Fruit fly (Drosophila melanogaster) whole organism, embryonic: ENCODE measurements around the gene Jhbp7.
A peak's percentile ranks its signal among the peaks of the same experiment; 100 is the strongest.

Experiments
- CG10543 ChIP-seq: fragments of 200-800 bp; sonication (Bioruptor generic); optimal IDR thresholded peaks from 3 replicates; lab custom pipeline; 2017; ENCODE audit warnings: missing biosample characterization, mild to moderate bottlenecking, missing genetic modification characterization, moderate library complexity
- CG11093 ChIP-seq: fragments of 200-800 bp; sonication (Bioruptor generic); IDR thresholded peaks from 3 replicates; pipeline ENCODE4 v1.3.6; 2022; ENCODE audit warnings: missing biosample characterization, missing genetic modification characterization
- CG12219 ChIP-seq: fragments of 200-800 bp; sonication (Bioruptor generic); optimal IDR thresholded peaks from 3 replicates; lab custom pipeline; 2018; ENCODE audit warnings: missing biosample characterization, mild to moderate bottlenecking, missing genetic modification characterization
- CG14441 ChIP-seq: fragments of 200-800 bp; sonication (Bioruptor generic); IDR thresholded peaks from 2 replicates; pipeline ENCODE4 v1.3.6; 2022; ENCODE audit warnings: missing biosample characterization, missing genetic modification characterization
- CG14667 ChIP-seq: fragments of 200-800 bp; sonication (Bioruptor generic); IDR thresholded peaks from 2 replicates; pipeline ENCODE4 v1.3.6; 2022; ENCODE audit warnings: missing biosample characterization, missing genetic modification characterization
- CG14860 ChIP-seq: fragments of 200-800 bp; sonication (Bioruptor generic); IDR thresholded peaks from 3 replicates; pipeline ENCODE4 v1.3.6; 2022; ENCODE audit warnings: missing biosample characterization, missing genetic modification characterization; ENCODE audit not compliant: partially characterized antibody
- CG15514 ChIP-seq: fragments of 200-800 bp; sonication (Bioruptor generic); optimal IDR thresholded peaks from 3 replicates; lab custom pipeline; 2017; ENCODE audit warnings: missing biosample characterization, missing genetic modification characterization, mild to moderate bottlenecking, moderate library complexity, missing genetic modification reagents
- CG15696 ChIP-seq: fragments of 200-800 bp; sonication (Bioruptor generic); optimal IDR thresholded peaks from 2 replicates; lab custom pipeline; 2019; ENCODE audit warnings: missing biosample characterization, mild to moderate bottlenecking, missing genetic modification characterization, moderate library complexity
- CG17802 ChIP-seq: fragments of 200-800 bp; sonication (Bioruptor generic); optimal IDR thresholded peaks from 2 replicates; lab custom pipeline; 2018; ENCODE audit warnings: missing biosample characterization, mild to moderate bottlenecking, missing genetic modification characterization, moderate library complexity
- CG1792 ChIP-seq: fragments of 200-800 bp; sonication (Bioruptor generic); optimal IDR thresholded peaks from 2 replicates; lab custom pipeline; 2016; ENCODE audit warnings: missing biosample characterization, missing genetic modification characterization
- CG31224 ChIP-seq: fragments of 200-800 bp; sonication (Bioruptor generic); IDR thresholded peaks from 2 replicates; pipeline ENCODE4 v1.3.6; 2022; ENCODE audit warnings: missing biosample characterization, missing genetic modification characterization
- CG32532 ChIP-seq: fragments of 200-800 bp; sonication (Bioruptor generic); IDR thresholded peaks from 2 replicates; pipeline ENCODE4 v1.3.6; 2022; ENCODE audit warnings: missing biosample characterization, missing genetic modification characterization
- CG4360 ChIP-seq: fragments of 200-800 bp; sonication (Bioruptor generic); IDR thresholded peaks from 2 replicates; pipeline ENCODE4 v1.3.6; 2022; ENCODE audit warnings: missing biosample characterization, missing genetic modification characterization
- CG4707 ChIP-seq: fragments of 200-800 bp; sonication (Bioruptor generic); optimal IDR thresholded peaks from 2 replicates; lab custom pipeline; 2018; ENCODE audit warnings: missing biosample characterization, mild to moderate bottlenecking, missing genetic modification characterization, moderate library complexity
- CG6689 ChIP-seq: fragments of 200-800 bp; sonication (Bioruptor generic); IDR thresholded peaks from 2 replicates; pipeline ENCODE4 v1.3.6; 2022; ENCODE audit warnings: missing biosample characterization, missing genetic modification characterization
- CG7786 ChIP-seq: fragments of 200-800 bp; sonication (Bioruptor generic); optimal IDR thresholded peaks from 2 replicates; lab custom pipeline; 2016; ENCODE audit warnings: missing biosample characterization, missing genetic modification characterization
- Deaf1 ChIP-seq: fragments of 200-800 bp; optimal IDR thresholded peaks from 3 replicates; lab custom pipeline; 2019; ENCODE audit warnings: missing biosample characterization, mild to moderate bottlenecking, missing genetic modification characterization, moderate library complexity
- Dp ChIP-seq: fragments of 200-800 bp; sonication (Bioruptor generic); optimal IDR thresholded peaks from 2 replicates; lab custom pipeline; 2018; ENCODE audit warnings: missing biosample characterization, mild to moderate bottlenecking, missing genetic modification characterization, moderate library complexity
- Dref ChIP-seq: fragments of 200-800 bp; sonication (Bioruptor generic); IDR thresholded peaks from 2 replicates; pipeline ENCODE4 v1.3.6; 2022; ENCODE audit warnings: missing biosample characterization, missing genetic modification characterization
- Ets65A ChIP-seq: fragments of 200-800 bp; sonication (Bioruptor generic); peaks from one replicate; lab custom pipeline; 2016; ENCODE audit warnings: missing biosample characterization, missing genetic modification characterization
- Gug ChIP-seq: fragments of 200-800 bp; sonication (Bioruptor generic); IDR thresholded peaks from 4 replicates; pipeline ENCODE4 v1.3.6; 2022; ENCODE audit warnings: missing biosample characterization, missing genetic modification characterization
- HLH4C ChIP-seq: fragments of 200-800 bp; sonication (Bioruptor generic); IDR thresholded peaks from 3 replicates; pipeline ENCODE4 v1.3.6; 2022; ENCODE audit warnings: missing biosample characterization, missing genetic modification characterization; ENCODE audit not compliant: partially characterized antibody
- HLH54F ChIP-seq: fragments of 200-800 bp; sonication (Bioruptor generic); optimal IDR thresholded peaks from 3 replicates; lab custom pipeline; 2016; ENCODE audit warnings: missing biosample characterization, missing genetic modification characterization
- Hr39 ChIP-seq: fragments of >200 bp; optimal IDR thresholded peaks from 2 replicates; lab custom pipeline; 2017
- Med ChIP-seq: fragments of 200-800 bp; sonication (Bioruptor generic); peaks from one replicate; lab custom pipeline; 2016; ENCODE audit warnings: missing biosample characterization, missing genetic modification characterization, mild to moderate bottlenecking, inconsistent platforms, moderate library complexity
- NK7.1 ChIP-seq: fragments of 200-800 bp; sonication (Bioruptor generic); optimal IDR thresholded peaks from 3 replicates; lab custom pipeline; 2016; ENCODE audit warnings: missing biosample characterization, missing genetic modification characterization
- Nf-YB ChIP-seq: fragments of 200-800 bp; sonication (Bioruptor generic); optimal IDR thresholded peaks from 3 replicates; lab custom pipeline; 2019; ENCODE audit warnings: missing biosample characterization, mild to moderate bottlenecking, missing genetic modification characterization, moderate library complexity
- Nf-YC ChIP-seq: fragments of 200-800 bp; optimal IDR thresholded peaks from 3 replicates; lab custom pipeline; 2019; ENCODE audit warnings: missing biosample characterization, mild to moderate bottlenecking, missing genetic modification characterization, moderate library complexity
- NfI ChIP-seq: fragments of 200-800 bp; sonication (Bioruptor generic); optimal IDR thresholded peaks from 3 replicates; lab custom pipeline; 2018; ENCODE audit warnings: missing biosample characterization, mild to moderate bottlenecking, missing genetic modification characterization, moderate library complexity
- Oli ChIP-seq: fragments of 200-800 bp; sonication (Bioruptor generic); optimal IDR thresholded peaks from 2 replicates; lab custom pipeline; 2018; ENCODE audit warnings: missing biosample characterization, mild to moderate bottlenecking, missing genetic modification characterization, moderate library complexity
- PHDP ChIP-seq: fragments of 200-800 bp; sonication (Bioruptor generic); optimal IDR thresholded peaks from 3 replicates; lab custom pipeline; 2018; ENCODE audit warnings: missing biosample characterization, mild to moderate bottlenecking, missing genetic modification characterization, moderate library complexity
- bowl ChIP-seq: fragments of 200-800 bp; sonication (Bioruptor generic); IDR thresholded peaks from 2 replicates; pipeline ENCODE4 v1.3.6; 2022; ENCODE audit warnings: missing biosample characterization, missing genetic modification characterization
- ci ChIP-seq: fragments of 200-800 bp; sonication (Bioruptor generic); IDR thresholded peaks from 3 replicates; pipeline ENCODE4 v1.3.6; 2022; ENCODE audit warnings: missing biosample characterization, missing genetic modification characterization
- da ChIP-seq: fragments of 200-800 bp; sonication (Bioruptor generic); optimal IDR thresholded peaks from 2 replicates; lab custom pipeline; 2016; ENCODE audit warnings: missing biosample characterization, missing genetic modification characterization
- dimm ChIP-seq: fragments of 200-800 bp; sonication (Bioruptor generic); IDR thresholded peaks from 2 replicates; pipeline ENCODE4 v1.3.6; 2022; ENCODE audit warnings: missing biosample characterization, missing genetic modification characterization
- emc ChIP-seq: fragments of 200-800 bp; sonication (Bioruptor generic); optimal IDR thresholded peaks from 2 replicates; lab custom pipeline; 2016; ENCODE audit warnings: missing biosample characterization, missing genetic modification characterization
- eyg ChIP-seq: fragments of 200-800 bp; sonication (Bioruptor generic); optimal IDR thresholded peaks from 3 replicates; lab custom pipeline; 2016; ENCODE audit warnings: missing biosample characterization, missing genetic modification characterization
- hbn ChIP-seq: fragments of 200-800 bp; sonication (Bioruptor generic); IDR thresholded peaks from 2 replicates; pipeline ENCODE4 v1.3.6; 2022; ENCODE audit warnings: missing biosample characterization, missing genetic modification characterization; ENCODE audit not compliant: partially characterized antibody
- kay ChIP-seq: fragments of 200-800 bp; sonication (Bioruptor generic); optimal IDR thresholded peaks from 2 replicates; lab custom pipeline; 2016; ENCODE audit warnings: missing biosample characterization, missing genetic modification characterization
- klu ChIP-seq: fragments of 200-800 bp; sonication (Bioruptor generic); IDR thresholded peaks from 2 replicates; pipeline ENCODE4 v1.3.6; 2022; ENCODE audit warnings: missing biosample characterization, missing genetic modification characterization
- nom ChIP-seq: fragments of 200-800 bp; sonication (Bioruptor generic); optimal IDR thresholded peaks from 2 replicates; lab custom pipeline; 2017; ENCODE audit warnings: missing biosample characterization, missing genetic modification characterization, mild to moderate bottlenecking, moderate library complexity, missing genetic modification reagents
- sc ChIP-seq, 3 experiments: fragments of >200 bp in 2 of 3; fragments of 200-800 bp in 1 of 3; sonication (Bioruptor generic) in 1 of 3; optimal IDR thresholded peaks; 2 replicates in 2 of 3; 3 replicates in 1 of 3; lab custom pipeline; 2017; ENCODE audit warnings: mild to moderate bottlenecking in 1 of 3, missing biosample characterization in 1 of 3, missing genetic modification characterization in 1 of 3, missing genetic modification reagents in 1 of 3
- sr ChIP-seq: fragments of 200-800 bp; sonication (Bioruptor generic); IDR thresholded peaks from 3 replicates; pipeline ENCODE4 v1.3.6; 2022; ENCODE audit warnings: missing biosample characterization, missing genetic modification characterization
- ssp ChIP-seq: fragments of 200-800 bp; sonication (Bioruptor generic); IDR thresholded peaks from 2 replicates; pipeline ENCODE4 v1.3.6; 2022; ENCODE audit warnings: missing biosample characterization, missing genetic modification characterization
- tin ChIP-seq: fragments of 200-800 bp; sonication (Bioruptor generic); optimal IDR thresholded peaks from 3 replicates; lab custom pipeline; 2016; ENCODE audit warnings: missing biosample characterization, missing genetic modification characterization
- zen ChIP-seq: fragments of 200-800 bp; sonication (Bioruptor generic); optimal IDR thresholded peaks from 3 replicates; lab custom pipeline; 2018; ENCODE audit warnings: missing biosample characterization, mild to moderate bottlenecking, missing genetic modification characterization, moderate library complexity
- zf30C ChIP-seq: fragments of 200-800 bp; sonication (Bioruptor generic); optimal IDR thresholded peaks from 3 replicates; lab custom pipeline; 2018; ENCODE audit warnings: missing biosample characterization, mild to moderate bottlenecking, missing genetic modification characterization

Gene Jhbp7

DNA sequence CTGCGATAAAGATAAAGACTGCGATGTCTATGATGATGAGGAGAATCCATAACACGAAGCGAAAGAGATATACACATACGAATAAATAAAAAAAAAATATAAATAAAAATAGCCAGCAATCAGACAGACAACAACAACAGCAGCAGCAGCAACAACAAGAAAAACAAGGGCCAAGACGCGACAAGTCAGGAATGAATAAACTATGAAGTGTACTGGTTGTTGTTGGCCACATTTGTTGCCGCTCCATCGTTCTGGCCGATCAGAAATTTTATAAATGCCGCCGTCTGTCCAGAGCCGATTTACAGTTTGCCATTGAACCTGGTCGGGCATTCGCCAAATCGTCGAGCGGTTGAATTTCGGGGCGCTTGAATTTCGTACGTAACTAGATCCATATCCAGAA lies at the start of gene Jhbp7:
Jhbp7 (plus strand) TSS at position 301 of the 400 bp plus-strand sequence.
- no peak for TF ChIP-seq bowl
- no peak for TF ChIP-seq NfI (GFP tag; lab: Kevin White, UChicago)
- peak; percentile 34 for TF ChIP-seq nom (GFP tag; lab: Kevin White, UChicago)
- TF ChIP-seq CG4360 (GFP tag; lab: Robert Waterston, UW), result peak; percentile 64
- TF ChIP-seq CG14667 (GFP tag; lab: Robert Waterston, UW), result no peak

DNA sequence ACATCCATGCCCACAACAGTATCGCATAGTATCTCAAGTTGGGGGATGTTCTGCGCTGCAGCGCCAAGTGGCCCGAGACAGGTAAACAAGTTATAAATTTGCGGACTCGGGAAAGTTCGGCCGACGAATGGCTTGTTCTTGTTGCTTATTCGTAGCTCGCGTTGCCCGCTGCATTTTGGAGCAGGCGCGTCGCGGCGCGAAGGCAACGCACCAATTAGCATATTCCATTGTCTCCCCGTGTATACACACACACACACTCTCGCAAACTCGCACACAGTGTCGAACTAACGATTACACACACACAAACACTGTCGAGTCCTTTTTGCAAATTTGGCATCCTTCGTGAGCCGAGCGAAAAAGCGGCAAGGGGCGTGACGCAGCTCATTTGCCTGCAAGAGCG lies 48.4 kb upstream of the Jhbp7 start:
- TF ChIP-seq CG11093 (GFP tag; lab: Robert Waterston, UW) (no peak), Ets65A (GFP tag; lab: Kevin White, UChicago) (peak; percentile 13), Deaf1 (tag; lab: Kevin White, UChicago) (peak; percentile 83), Nf-YB (peak; percentile 65), Nf-YC (tag; lab: Kevin White, UChicago) (peak; percentile 78), CG17802 (tag; lab: Kevin White, UChicago) (no peak)
- TF ChIP-seq, all 482 proteins: peak for 4

dm6 chr3R:25193726-25194204 lies 43.6 kb upstream of the Jhbp7 start, which contains the start of gene lobo:
Gene lobo (minus strand): TSS chr3R:25193776.
- peak; percentile 16 for TF ChIP-seq da (GFP tag; lab: Kevin White, UChicago)
- no peak for TF ChIP-seq Hr39 (lab: Kevin White, UChicago)
- no peak for TF ChIP-seq Dref
- peak; percentile 14 for TF ChIP-seq tin (GFP tag; lab: Kevin White, UChicago)
- TF ChIP-seq PHDP (tag; lab: Kevin White, UChicago), result peak; percentile 73
- TF ChIP-seq Oli, result peak; percentile 27
- TF ChIP-seq Ets65A (GFP tag; lab: Kevin White, UChicago), result peak; percentile 97
- no peak for TF ChIP-seq HLH4C (GFP tag; lab: Robert Waterston, UW)
- TF ChIP-seq CG15696 (tag; lab: Kevin White, UChicago), result peak; percentile 57
- TF ChIP-seq NK7.1, result peak; percentile 69
- peak; percentile 37 for TF ChIP-seq CG7786 (GFP tag; lab: Kevin White, UChicago)
- peak; percentile 8 for TF ChIP-seq CG4707 (GFP tag; lab: Kevin White, UChicago)
- no peak for TF ChIP-seq ssp (GFP tag; lab: Robert Waterston, UW)
- no peak for TF ChIP-seq klu
- peak; percentile 83 for TF ChIP-seq zen
- peak; percentile 43 for TF ChIP-seq CG15514
- peak; percentile 89 for TF ChIP-seq Med (GFP tag; lab: Kevin White, UChicago)
- no peak for TF ChIP-seq hbn
- no peak for TF ChIP-seq CG1792 (GFP tag; lab: Kevin White, UChicago)
- peak; percentile 52 for TF ChIP-seq HLH54F (GFP tag; lab: Kevin White, UChicago)
- TF ChIP-seq ci (GFP tag; lab: Robert Waterston, UW), result peak; percentile 95
- TF ChIP-seq emc, result peak; percentile 42
- TF ChIP-seq sc (optimal IDR thresholded peaks at IDR 0.05; lab: Kevin White, UChicago), result no peak
- TF ChIP-seq sc (GFP tag; optimal IDR thresholded peaks at IDR 0.05; lab: Kevin White, UChicago), result peak; percentile 35
- peak; percentile 45 for TF ChIP-seq CG14441
- no peak for TF ChIP-seq CG6689 (GFP tag; lab: Robert Waterston, UW)
- TF ChIP-seq CG31224 (GFP tag; lab: Robert Waterston, UW), result peak; percentile 38; the same call in 1 of the 2 replicates
- TF ChIP-seq sr (GFP tag; lab: Robert Waterston, UW), result peak; percentile 40; the same call in 1 of the 3 replicates
- peak; percentile 9 for TF ChIP-seq kay (GFP tag; lab: Kevin White, UChicago)
- TF ChIP-seq dimm (GFP tag; lab: Robert Waterston, UW), result peak; percentile 53; the same call in 1 of the 2 replicates
- TF ChIP-seq CG10543, result peak; percentile 18
- TF ChIP-seq zf30C (GFP tag; lab: Kevin White, UChicago), result no peak
- peak; percentile 71 for TF ChIP-seq eyg (GFP tag; lab: Kevin White, UChicago)
- no peak for TF ChIP-seq bowl
- TF ChIP-seq CG12219 (GFP tag; lab: Kevin White, UChicago), result peak; percentile 17
- peak; percentile 50; the same call in 1 of the 2 replicates for TF ChIP-seq CG32532 (GFP tag; lab: Robert Waterston, UW)
- no peak for TF ChIP-seq CG14860 (GFP tag; lab: Robert Waterston, UW)
- 0 out of 4 replicates have a peak, but pooled peaks have one; percentile 14 for TF ChIP-seq Gug (GFP tag; lab: Robert Waterston, UW)
- TF ChIP-seq Dp (GFP tag; lab: Kevin White, UChicago), result peak; percentile 29
